Worm (Caenorhabditis elegans): ENCODE data around the gene C34D10.1.

DNA sequence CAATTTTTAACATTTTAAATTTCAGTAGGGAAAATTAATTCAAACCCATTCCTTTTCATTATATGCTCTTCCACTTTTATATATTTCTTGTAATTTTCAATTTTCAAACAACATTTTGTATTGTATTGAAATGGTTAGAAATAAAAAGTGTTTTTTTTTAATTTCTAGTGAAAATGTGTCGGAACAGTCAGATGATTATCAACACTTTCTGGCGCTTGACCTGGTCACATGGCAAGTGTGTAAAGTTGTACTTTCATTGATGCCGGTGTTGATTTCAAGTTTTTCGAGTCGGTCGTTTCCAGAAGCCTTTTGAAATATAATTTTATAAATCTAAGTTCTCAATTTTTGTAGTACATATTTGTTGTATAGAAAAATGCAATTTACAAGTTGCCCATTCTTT is 2.6 kb upstream of the C34D10.1 start:
- TF ChIP-seq nhr-11 (tag; optimal IDR thresholded peaks at IDR 0.05) (peak; percentile 8), ZK546.5 (tag; optimal IDR thresholded peaks at IDR 0.05) (no peak), lin-39 (tag; optimal IDR thresholded peaks at IDR 0.05) (no peak), F37D6.2 (tag; optimal IDR thresholded peaks at IDR 0.05) (no peak), hmg-1.1 (GFP tag; IDR thresholded peaks at IDR 0.05) (no peak), mdl-1 (tag; optimal IDR thresholded peaks at IDR 0.05) (peak in 1 of 2 experiments; percentile 44), lir-3 (tag; optimal IDR thresholded peaks at IDR 0.05) (no peak), fos-1 (tag; optimal IDR thresholded peaks at IDR 0.05) (no peak), mdt-29 (GFP tag; IDR thresholded peaks at IDR 0.05) (peak; percentile 23; the same call in 1 of the 2 replicates), ces-1 (GFP tag; optimal IDR thresholded peaks at IDR 0.05) (no peak), lsy-2 (tag; optimal IDR thresholded peaks at IDR 0.05) (peak in 1 of 2 experiments; percentile 30), R02D3.7 (tag; optimal IDR thresholded peaks at IDR 0.05) (no peak)
